Worm (Caenorhabditis elegans) whole organism, L4 larva: Measurements from ENCODE around the gene srd-49.

ENCODE experiments used
- R02D3.7 ChIP-seq: fragments of 150-350 bp; sonication (generic microtip); optimal IDR thresholded peaks from 3 replicates; lab custom pipeline; 2014; ENCODE audit warnings: missing biosample characterization, missing genetic modification characterization
- Y105C5A.15 ChIP-seq: fragments of 200-800 bp; sonication (Bioruptor generic); IDR thresholded peaks from 2 replicates; pipeline ENCODE4 v1.3.6; 2022; ENCODE audit warnings: missing genetic modification characterization, missing compliant biosample characterization
- ceh-82 ChIP-seq: sonication (generic microtip); optimal IDR thresholded peaks from 2 replicates; lab custom pipeline; 2017; ENCODE audit warnings: missing biosample characterization, missing genetic modification characterization
- dmd-6 ChIP-seq: fragments of 200-800 bp; sonication (Bioruptor generic); IDR thresholded peaks from 2 replicates; pipeline ENCODE4 v1.3.6; 2022; ENCODE audit warnings: missing genetic modification reagents, missing genetic modification characterization, missing compliant biosample characterization
- dpl-1 ChIP-seq: fragments of 150-350 bp; optimal IDR thresholded peaks from 2 replicates; lab custom pipeline; 2014; ENCODE audit warnings: missing biosample characterization, missing genetic modification reagents, missing genetic modification characterization
- egl-27 ChIP-seq: sonication (generic microtip); optimal IDR thresholded peaks from 3 replicates; lab custom pipeline; 2017; ENCODE audit warnings: missing biosample characterization, missing genetic modification reagents, missing genetic modification characterization
- fkh-10 ChIP-seq: fragments of 150-350 bp; optimal IDR thresholded peaks from 2 replicates; lab custom pipeline; 2014; ENCODE audit warnings: missing biosample characterization, missing genetic modification reagents, missing genetic modification characterization
- nhr-42 ChIP-seq: fragments of 200-800 bp; sonication (Bioruptor generic); IDR thresholded peaks from 2 replicates; pipeline ENCODE4 v1.3.6; 2022; ENCODE audit warnings: missing genetic modification characterization, missing compliant biosample characterization
- skn-1 ChIP-seq: fragments of 150-350 bp; optimal IDR thresholded peaks from 2 replicates; lab custom pipeline; 2014; ENCODE audit warnings: missing biosample characterization, missing genetic modification characterization
- spr-3 ChIP-seq: fragments of 200-800 bp; sonication (Bioruptor generic); optimal IDR thresholded peaks from 2 replicates; lab custom pipeline; 2018; ENCODE audit warnings: mild to moderate bottlenecking, missing genetic modification characterization, missing compliant biosample characterization

- TF ChIP-seq ceh-82 (tag; lab: Kevin White, UChicago) = no peak
- TF ChIP-seq spr-3 (GFP tag; lab: Kevin White, UChicago) = no peak
- no peak for TF ChIP-seq dpl-1 (GFP tag; lab: Kevin White, UChicago)
- TF ChIP-seq dmd-6 (GFP tag; lab: Robert Waterston, UW) = no peak
- no peak for TF ChIP-seq egl-27 (tag; lab: Kevin White, UChicago)
- no peak for TF ChIP-seq nhr-42
- TF ChIP-seq fkh-10 (GFP tag; lab: Kevin White, UChicago) = no peak
- TF ChIP-seq R02D3.7 (tag; lab: Kevin White, UChicago) = no peak
- TF ChIP-seq skn-1 = no peak
- no peak for TF ChIP-seq Y105C5A.15
Measured at ce11 chrV:10117465-10117864, 23.0 kb downstream of the srd-49 start, which contains the start of gene C08B6.5.
